Worm (Caenorhabditis elegans) whole organism, L4 larva: ENCODE results near the gene ZK185.5.
A peak's percentile ranks its signal among the peaks of the same experiment; 100 is the strongest.

Experiments
- D1046.2 ChIP-seq: fragments of 200-800 bp; sonication (Bioruptor generic); IDR thresholded peaks from 2 replicates; pipeline ENCODE4 v1.3.6; 2022; ENCODE audit warnings: missing genetic modification characterization, missing compliant biosample characterization
- F44E2.7 ChIP-seq: fragments of 200-800 bp; sonication (Bioruptor generic); IDR thresholded peaks from 2 replicates; pipeline ENCODE4 v2.1.2; 2022; ENCODE audit warnings: missing genetic modification characterization, missing compliant biosample characterization
- T26A8.4 ChIP-seq: fragments of 200-800 bp; sonication (Bioruptor generic); IDR thresholded peaks from 2 replicates; pipeline ENCODE4 v1.3.6; 2022; ENCODE audit warnings: missing genetic modification characterization, missing compliant biosample characterization
- Y105C5A.15 ChIP-seq: fragments of 200-800 bp; sonication (Bioruptor generic); IDR thresholded peaks from 2 replicates; pipeline ENCODE4 v1.3.6; 2022; ENCODE audit warnings: missing genetic modification characterization, missing compliant biosample characterization
- Y48G9A.11 ChIP-seq: fragments of 200-800 bp; sonication (Bioruptor generic); IDR thresholded peaks from 2 replicates; pipeline ENCODE4 v1.3.6; 2022; ENCODE audit warnings: missing genetic modification reagents, missing genetic modification characterization, missing compliant biosample characterization
- Y5F2A.4 ChIP-seq: fragments of 200-800 bp; sonication (Bioruptor generic); optimal IDR thresholded peaks from 2 replicates; lab custom pipeline; 2018; ENCODE audit warnings: mild to moderate bottlenecking, missing genetic modification characterization, missing compliant biosample characterization
- Y75B8A.6 ChIP-seq: fragments of 200-800 bp; sonication (Bioruptor generic); IDR thresholded peaks from 2 replicates; pipeline ENCODE4 v1.3.6; 2022; ENCODE audit warnings: missing genetic modification reagents, missing genetic modification characterization, missing compliant biosample characterization
- aha-1 ChIP-seq: fragments of 150-350 bp; peaks from one replicate; lab custom pipeline; 2014; ENCODE audit warnings: missing biosample characterization, missing genetic modification characterization
- attf-4 ChIP-seq: sonication (generic microtip); optimal IDR thresholded peaks from 3 replicates; lab custom pipeline; 2017; ENCODE audit warnings: missing biosample characterization, missing genetic modification characterization
- ceh-32 ChIP-seq: sonication (generic microtip); optimal IDR thresholded peaks from 2 replicates; lab custom pipeline; 2016; ENCODE audit warnings: mild to moderate bottlenecking, missing genetic modification characterization, missing compliant biosample characterization; ENCODE audit not compliant: poor library complexity
- dmd-6 ChIP-seq: fragments of 200-800 bp; sonication (Bioruptor generic); IDR thresholded peaks from 2 replicates; pipeline ENCODE4 v1.3.6; 2022; ENCODE audit warnings: missing genetic modification reagents, missing genetic modification characterization, missing compliant biosample characterization
- dmd-9 ChIP-seq: fragments of 200-800 bp; sonication (Bioruptor generic); IDR thresholded peaks from 2 replicates; pipeline ENCODE4 v1.3.6; 2022; ENCODE audit warnings: missing genetic modification reagents, missing genetic modification characterization, missing compliant biosample characterization
- dve-1 ChIP-seq: sonication (generic microtip); optimal IDR thresholded peaks from 2 replicates; lab custom pipeline; 2017; ENCODE audit warnings: antibody characterized with exemption, mild to moderate bottlenecking, missing genetic modification characterization, missing compliant biosample characterization; ENCODE audit not compliant: insufficient read depth
- fos-1 ChIP-seq: fragments of 150-350 bp; optimal IDR thresholded peaks from 2 replicates; lab custom pipeline; 2014; ENCODE audit warnings: missing biosample characterization, missing genetic modification characterization
- gei-8 ChIP-seq: fragments of 200-800 bp; sonication (Bioruptor generic); optimal IDR thresholded peaks from 2 replicates; lab custom pipeline; 2018; ENCODE audit warnings: mild to moderate bottlenecking, missing genetic modification characterization, missing compliant biosample characterization
- hlh-11 ChIP-seq: fragments of 200-800 bp; sonication (Bioruptor generic); optimal IDR thresholded peaks from 2 replicates; lab custom pipeline; 2018; ENCODE audit warnings: mild to moderate bottlenecking, missing genetic modification characterization, missing compliant biosample characterization
- jun-1 ChIP-seq: fragments of 150-350 bp; optimal IDR thresholded peaks from 2 replicates; lab custom pipeline; 2014; ENCODE audit warnings: missing biosample characterization, missing genetic modification reagents, missing genetic modification characterization
- lin-1 ChIP-seq: fragments of 200-800 bp; sonication (Bioruptor generic); IDR thresholded peaks from 2 replicates; pipeline ENCODE4 v1.3.6; 2022; ENCODE audit warnings: missing genetic modification reagents, missing genetic modification characterization, missing compliant biosample characterization
- lin-29 ChIP-seq: fragments of 200-800 bp; sonication (Bioruptor generic); IDR thresholded peaks from 2 replicates; pipeline ENCODE4 v1.3.6; 2022; ENCODE audit warnings: missing genetic modification reagents, missing genetic modification characterization, missing compliant biosample characterization
- lin-38 ChIP-seq: fragments of 200-800 bp; sonication (Bioruptor generic); IDR thresholded peaks from 2 replicates; pipeline ENCODE4 v1.3.6; 2022; ENCODE audit warnings: missing genetic modification reagents, missing genetic modification characterization, missing compliant biosample characterization
- lir-3 ChIP-seq: sonication (generic microtip); optimal IDR thresholded peaks from 2 replicates; lab custom pipeline; 2016; ENCODE audit warnings: mild to moderate bottlenecking, missing genetic modification characterization, missing compliant biosample characterization
- mep-1 ChIP-seq: fragments of 150-350 bp; sonication (generic microtip); optimal IDR thresholded peaks from 3 replicates; lab custom pipeline; 2014; ENCODE audit warnings: missing biosample characterization, missing genetic modification characterization
- mxl-3 ChIP-seq: fragments of 200-800 bp; sonication (Bioruptor generic); optimal IDR thresholded peaks from 2 replicates; lab custom pipeline; 2018; ENCODE audit warnings: mild to moderate bottlenecking, missing genetic modification characterization, missing compliant biosample characterization
- nhr-102 ChIP-seq: sonication (generic microtip); optimal IDR thresholded peaks from 2 replicates; lab custom pipeline; 2016; ENCODE audit warnings: mild to moderate bottlenecking, missing genetic modification characterization, moderate library complexity, missing compliant biosample characterization
- nhr-11 ChIP-seq: fragments of 150-350 bp; optimal IDR thresholded peaks from 2 replicates; lab custom pipeline; 2014; ENCODE audit warnings: missing biosample characterization, missing genetic modification characterization
- nhr-28 ChIP-seq: fragments of 150-350 bp; optimal IDR thresholded peaks from 2 replicates; lab custom pipeline; 2014; ENCODE audit warnings: missing biosample characterization, missing genetic modification characterization
- nhr-42 ChIP-seq: fragments of 200-800 bp; sonication (Bioruptor generic); IDR thresholded peaks from 2 replicates; pipeline ENCODE4 v1.3.6; 2022; ENCODE audit warnings: missing genetic modification characterization, missing compliant biosample characterization
- pha-4 ChIP-seq, 2 experiments: fragments of 150-350 bp in 1 of 2; fragments of 200-800 bp in 1 of 2; sonication (Bioruptor generic) in 1 of 2; IDR thresholded peaks in 1 of 2; optimal IDR thresholded peaks in 1 of 2; 2 replicates each; pipeline versions ENCODE4 v1.3.6 to Lab custom; 2014 to 2022; ENCODE audit warnings: missing genetic modification characterization in 2 of 2, missing genetic modification reagents in 2 of 2, missing biosample characterization in 1 of 2, missing compliant biosample characterization in 1 of 2
- php-3 ChIP-seq: fragments of 200-800 bp; sonication (Bioruptor generic); IDR thresholded peaks from 2 replicates; pipeline ENCODE4 v1.3.6; 2022; ENCODE audit warnings: missing genetic modification reagents, missing genetic modification characterization, missing compliant biosample characterization
- pqm-1 ChIP-seq: sonication (generic microtip); optimal IDR thresholded peaks from 2 replicates; lab custom pipeline; 2017; ENCODE audit warnings: missing biosample characterization, missing genetic modification characterization
- sdz-12 ChIP-seq: fragments of 200-800 bp; sonication (Bioruptor generic); optimal IDR thresholded peaks from 2 replicates; lab custom pipeline; 2018; ENCODE audit warnings: mild to moderate bottlenecking, missing genetic modification characterization, missing compliant biosample characterization
- set-16 ChIP-seq: fragments of 200-800 bp; sonication (Bioruptor generic); IDR thresholded peaks from 2 replicates; pipeline ENCODE4 v1.3.6; 2022; ENCODE audit warnings: missing genetic modification reagents, missing genetic modification characterization, missing compliant biosample characterization
- spr-1 ChIP-seq: sonication (generic microtip); optimal IDR thresholded peaks from 2 replicates; lab custom pipeline; 2016; ENCODE audit warnings: mild to moderate bottlenecking, missing genetic modification characterization, missing compliant biosample characterization
- unc-130 ChIP-seq: sonication (generic microtip); optimal IDR thresholded peaks from 2 replicates; lab custom pipeline; 2016; ENCODE audit warnings: missing genetic modification reagents, missing genetic modification characterization, missing compliant biosample characterization
- unc-62 ChIP-seq, 3 experiments: fragments of 150-350 bp in 1 of 3; sonication (generic microtip); optimal IDR thresholded peaks in 2 of 3; peaks in 1 of 3; 1 replicate in 1 of 3; 2 replicates in 2 of 3; lab custom pipeline; 2014 to 2017; ENCODE audit warnings: missing biosample characterization in 3 of 3, missing genetic modification characterization in 3 of 3, missing genetic modification reagents in 3 of 3, missing genotype in 1 of 3
- zag-1 ChIP-seq: fragments of 150-350 bp; optimal IDR thresholded peaks from 2 replicates; lab custom pipeline; 2014; ENCODE audit warnings: missing biosample characterization, missing genetic modification characterization
- ztf-11 ChIP-seq: fragments of 150-350 bp; optimal IDR thresholded peaks from 2 replicates; lab custom pipeline; 2014; ENCODE audit warnings: missing biosample characterization, missing genetic modification characterization

The ZK185.5 gene

DNA sequence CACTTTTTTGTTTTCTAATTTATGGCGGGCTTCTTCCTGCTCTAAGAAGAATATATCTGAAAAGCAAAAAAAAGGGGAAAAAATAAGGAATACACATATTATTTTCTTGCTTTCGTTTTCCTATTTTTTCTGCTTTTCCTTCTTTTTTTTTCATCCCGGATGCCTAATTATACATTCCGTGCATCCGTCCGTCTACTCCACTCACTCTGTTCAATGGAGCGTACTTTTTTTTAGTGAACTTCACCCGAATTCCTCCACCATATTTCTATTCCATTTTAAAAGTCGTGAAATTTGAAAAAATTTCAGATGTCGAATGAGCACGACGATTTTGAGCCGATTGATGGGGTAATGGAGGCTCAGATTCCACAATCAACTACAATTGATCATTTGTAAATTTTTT is 9.5 kb downstream of the ZK185.5 start, which contains the start of gene ZK185.2:
Gene ZK185.2 (plus strand): TSS at position 301 of the 400 bp plus-strand sequence.
- peak; percentile 40 for TF ChIP-seq aha-1
- TF ChIP-seq T26A8.4 (GFP tag; lab: Robert Waterston, UW) = no peak
- TF ChIP-seq D1046.2 (GFP tag; lab: Robert Waterston, UW) = no peak
- TF ChIP-seq, all 104 proteins: peak for 1

- TF ChIP-seq attf-4 (tag; lab: Kevin White, UChicago) (no peak), Y48G9A.11 (no peak), Y105C5A.15 (GFP tag; lab: Robert Waterston, UW) (no peak), nhr-102 (tag; lab: Kevin White, UChicago) (no peak), gei-8 (GFP tag; lab: Kevin White, UChicago) (no peak), mep-1 (tag; lab: Kevin White, UChicago) (no peak), pha-4 (GFP tag; IDR thresholded peaks at IDR 0.05; lab: Robert Waterston, UW) (no peak), pha-4 (tag; optimal IDR thresholded peaks at IDR 0.05; lab: Kevin White, UChicago) (no peak), lin-38 (no peak), ztf-11 (no peak), fos-1 (tag; lab: Kevin White, UChicago) (no peak), unc-130 (GFP tag; lab: Kevin White, UChicago) (no peak), lir-3 (tag; lab: Kevin White, UChicago) (no peak), lin-29 (GFP tag; lab: Robert Waterston, UW) (no peak), nhr-11 (tag; lab: Kevin White, UChicago) (no peak), set-16 (GFP tag; lab: Robert Waterston, UW) (no peak)
Observed at ce11 chrIV:4533025-4533424, 12.7 kb downstream of the ZK185.5 start, which contains the start of gene ZK185.4. Gene ZK185.4 (minus strand): TSS chrIV:4533125.

DNA sequence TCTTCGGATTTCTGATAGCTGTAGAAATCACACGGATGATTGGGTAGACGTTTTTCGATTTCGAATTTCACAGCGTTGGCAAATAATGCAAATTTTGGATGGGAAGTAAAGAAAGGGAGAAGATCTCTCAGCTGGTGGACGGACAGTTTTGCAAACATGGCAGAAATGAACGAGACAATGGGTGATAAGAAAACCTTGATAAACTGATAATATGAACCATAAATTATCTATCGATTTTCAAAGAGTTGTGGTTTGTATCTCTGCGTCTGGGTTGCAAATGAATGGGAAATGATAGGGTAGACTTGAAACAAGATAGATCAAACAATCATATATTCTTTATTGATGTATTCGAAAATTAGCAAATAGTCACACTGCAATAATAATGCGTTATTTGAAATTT is 15.5 kb downstream of the ZK185.5 start, which contains the start of gene ZK185.3:
Gene ZK185.3 (minus strand): TSS at position 263 of the 400 bp plus-strand sequence.
- TF ChIP-seq jun-1 (tag; lab: Kevin White, UChicago) (no peak), php-3 (GFP tag; lab: Robert Waterston, UW) (0 out of 2 replicates have a peak, but pooled peaks have one; percentile 38), Y105C5A.15 (GFP tag; lab: Robert Waterston, UW) (no peak), nhr-28 (tag; lab: Kevin White, UChicago) (peak; percentile 82), aha-1 (no peak), hlh-11 (tag; lab: Kevin White, UChicago) (peak; percentile 52), nhr-42 (GFP tag; lab: Robert Waterston, UW) (no peak), unc-62 (GFP tag; optimal IDR thresholded peaks at IDR 0.05 in 1 of 2; lab: Kevin White, UChicago) (peak in 1 of 2 experiments; percentile 84), unc-62 (tag; optimal IDR thresholded peaks at IDR 0.05; lab: Kevin White, UChicago) (no peak), pqm-1 (peak; percentile 94), Y5F2A.4 (GFP tag; lab: Kevin White, UChicago) (no peak), dmd-6 (GFP tag; lab: Robert Waterston, UW) (peak; percentile 78)

- TF ChIP-seq ceh-32 = no peak
- TF ChIP-seq sdz-12 (GFP tag; lab: Kevin White, UChicago) = no peak
- TF ChIP-seq unc-62 (GFP tag; optimal IDR thresholded peaks at IDR 0.05 in 1 of 2; lab: Kevin White, UChicago) = peak in 1 of 2 experiments; percentile 29
- no peak for TF ChIP-seq unc-62 (tag; optimal IDR thresholded peaks at IDR 0.05; lab: Kevin White, UChicago)
- no peak for TF ChIP-seq zag-1 (tag; lab: Kevin White, UChicago)
Observed at ce11 chrIV:4526724-4527123, 19.0 kb downstream of the ZK185.5 start.

DNA sequence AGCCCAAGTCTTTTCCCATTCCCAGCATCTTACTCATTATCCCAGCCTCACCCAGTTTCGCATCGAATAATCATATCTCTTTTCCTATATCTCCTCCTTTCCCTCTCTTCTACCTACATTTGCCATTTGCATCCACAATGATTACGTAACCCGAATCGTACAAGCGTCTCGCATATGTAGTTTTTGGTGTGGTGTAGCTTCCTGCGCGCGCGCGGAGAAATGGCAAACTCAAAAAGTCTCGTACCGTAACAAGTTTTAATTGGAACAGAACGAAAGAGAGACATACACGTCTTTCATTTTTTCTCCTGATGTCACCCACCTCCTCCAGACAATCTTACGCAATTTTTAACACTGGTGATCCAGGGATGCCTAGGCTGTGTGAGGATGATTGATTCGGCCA is 19.7 kb downstream of the ZK185.5 start:
- TF ChIP-seq dve-1 (tag; lab: Kevin White, UChicago) (no peak), Y75B8A.6 (no peak), mxl-3 (GFP tag; lab: Kevin White, UChicago) (peak; percentile 36), lin-1 (GFP tag; lab: Robert Waterston, UW) (no peak), nhr-102 (tag; lab: Kevin White, UChicago) (no peak), dmd-9 (GFP tag; lab: Robert Waterston, UW) (no peak), nhr-28 (tag; lab: Kevin White, UChicago) (peak; percentile 31), hlh-11 (tag; lab: Kevin White, UChicago) (peak; percentile 31), spr-1 (tag; lab: Kevin White, UChicago) (no peak), F44E2.7 (GFP tag; lab: Robert Waterston, UW) (no peak)
- TF ChIP-seq, all 104 proteins: peak for 3
